Fruit fly (Drosophila melanogaster) whole organism, embryonic: ENCODE results near the gene OtopLc.
A peak's percentile ranks its signal among the peaks of the same experiment; 100 is the strongest.

ENCODE experiments used
- B-H2 ChIP-seq: fragments of 200-800 bp; sonication (Bioruptor generic); optimal IDR thresholded peaks from 2 replicates; lab custom pipeline; 2018; ENCODE audit warnings: missing biosample characterization, mild to moderate bottlenecking, missing genetic modification characterization
- CG10543 ChIP-seq: fragments of 200-800 bp; sonication (Bioruptor generic); optimal IDR thresholded peaks from 3 replicates; lab custom pipeline; 2017; ENCODE audit warnings: missing biosample characterization, mild to moderate bottlenecking, missing genetic modification characterization, moderate library complexity
- CG10565 ChIP-seq: fragments of 200-800 bp; sonication (Bioruptor generic); optimal IDR thresholded peaks from 3 replicates; lab custom pipeline; 2016; ENCODE audit warnings: missing biosample characterization, mild to moderate bottlenecking, missing genetic modification characterization
- CG11093 ChIP-seq: fragments of 200-800 bp; sonication (Bioruptor generic); IDR thresholded peaks from 3 replicates; pipeline ENCODE4 v1.3.6; 2022; ENCODE audit warnings: missing biosample characterization, missing genetic modification characterization
- CG11560 ChIP-seq: fragments of 200-800 bp; sonication (Bioruptor generic); IDR thresholded peaks from 3 replicates; pipeline ENCODE4 v1.3.6; 2022; ENCODE audit warnings: missing biosample characterization, missing genetic modification characterization
- CG12236 ChIP-seq: fragments of 200-800 bp; sonication (Bioruptor generic); optimal IDR thresholded peaks from 2 replicates; lab custom pipeline; 2016; ENCODE audit warnings: missing biosample characterization, missing genetic modification characterization
- CG12744 ChIP-seq: fragments of 200-800 bp; sonication (Bioruptor generic); optimal IDR thresholded peaks from 2 replicates; lab custom pipeline; 2016; ENCODE audit warnings: missing biosample characterization, missing genetic modification characterization
- CG14050 ChIP-seq: fragments of 200-800 bp; sonication (Bioruptor generic); IDR thresholded peaks from 3 replicates; pipeline ENCODE4 v1.3.6; 2022; ENCODE audit warnings: missing biosample characterization, missing genetic modification characterization
- CG15073 ChIP-seq: fragments of 200-800 bp; sonication (Bioruptor generic); optimal IDR thresholded peaks from 2 replicates; lab custom pipeline; 2016; ENCODE audit warnings: missing biosample characterization, missing genetic modification characterization
- CG17802 ChIP-seq: fragments of 200-800 bp; sonication (Bioruptor generic); optimal IDR thresholded peaks from 2 replicates; lab custom pipeline; 2018; ENCODE audit warnings: missing biosample characterization, mild to moderate bottlenecking, missing genetic modification characterization, moderate library complexity
- CG1832 ChIP-seq: fragments of 200-800 bp; sonication (Bioruptor generic); optimal IDR thresholded peaks from 2 replicates; lab custom pipeline; 2017; ENCODE audit warnings: missing biosample characterization, mild to moderate bottlenecking, missing genetic modification characterization, inconsistent platforms
- CG18764 ChIP-seq: fragments of 200-800 bp; sonication (Bioruptor generic); optimal IDR thresholded peaks from 3 replicates; lab custom pipeline; 2016; ENCODE audit warnings: missing biosample characterization, missing genetic modification characterization
- CG2129 ChIP-seq: fragments of 200-800 bp; sonication (Bioruptor generic); IDR thresholded peaks from 2 replicates; pipeline ENCODE4 v1.3.6; 2022; ENCODE audit warnings: missing biosample characterization, missing genetic modification characterization; ENCODE audit not compliant: partially characterized antibody
- CG2199 ChIP-seq: fragments of 200-800 bp; sonication (Bioruptor generic); IDR thresholded peaks from 3 replicates; pipeline ENCODE4 v1.3.6; 2022; ENCODE audit warnings: missing biosample characterization, missing genetic modification characterization
- CG2202 ChIP-seq: fragments of 200-800 bp; sonication (Bioruptor generic); optimal IDR thresholded peaks from 2 replicates; lab custom pipeline; 2018; ENCODE audit warnings: missing biosample characterization, mild to moderate bottlenecking, missing genetic modification characterization
- CG32772 ChIP-seq: fragments of 200-800 bp; sonication (Bioruptor generic); IDR thresholded peaks from 2 replicates; pipeline ENCODE4 v1.3.6; 2022; ENCODE audit warnings: missing biosample characterization, missing genetic modification characterization
- CG3847 ChIP-seq: fragments of 200-800 bp; sonication (Bioruptor generic); IDR thresholded peaks from 2 replicates; pipeline ENCODE4 v1.3.6; 2022; ENCODE audit warnings: missing biosample characterization, missing genetic modification characterization
- CG4820 ChIP-seq: fragments of 200-800 bp; sonication (Bioruptor generic); optimal IDR thresholded peaks from 3 replicates; lab custom pipeline; 2016; ENCODE audit warnings: missing biosample characterization, missing genetic modification characterization
- CG5180 ChIP-seq: fragments of 200-800 bp; sonication (Bioruptor generic); optimal IDR thresholded peaks from 3 replicates; lab custom pipeline; 2017; ENCODE audit warnings: missing biosample characterization, missing genetic modification characterization, mild to moderate bottlenecking, moderate library complexity, missing genetic modification reagents
- CG5245 ChIP-seq: fragments of 200-800 bp; sonication (Bioruptor generic); optimal IDR thresholded peaks from 3 replicates; lab custom pipeline; 2016; ENCODE audit warnings: missing biosample characterization, missing genetic modification characterization
- CG6254 ChIP-seq: fragments of 200-800 bp; sonication (Bioruptor generic); optimal IDR thresholded peaks from 3 replicates; lab custom pipeline; 2017; ENCODE audit warnings: mild to moderate bottlenecking, missing biosample characterization, missing genetic modification reagents, missing genetic modification characterization
- CG6689 ChIP-seq: fragments of 200-800 bp; sonication (Bioruptor generic); IDR thresholded peaks from 2 replicates; pipeline ENCODE4 v1.3.6; 2022; ENCODE audit warnings: missing biosample characterization, missing genetic modification characterization
- CG8924 ChIP-seq: fragments of 200-800 bp; optimal IDR thresholded peaks from 3 replicates; lab custom pipeline; 2019; ENCODE audit warnings: missing biosample characterization, mild to moderate bottlenecking, missing genetic modification characterization, moderate library complexity
- Deaf1 ChIP-seq: fragments of 200-800 bp; optimal IDR thresholded peaks from 3 replicates; lab custom pipeline; 2019; ENCODE audit warnings: missing biosample characterization, mild to moderate bottlenecking, missing genetic modification characterization, moderate library complexity
- Dref ChIP-seq: fragments of 200-800 bp; sonication (Bioruptor generic); IDR thresholded peaks from 2 replicates; pipeline ENCODE4 v1.3.6; 2022; ENCODE audit warnings: missing biosample characterization, missing genetic modification characterization
- Drgx ChIP-seq: fragments of 200-800 bp; sonication (Bioruptor generic); IDR thresholded peaks from 2 replicates; pipeline ENCODE4 v1.3.6; 2022; ENCODE audit warnings: missing biosample characterization, missing genetic modification characterization
- ERR ChIP-seq: fragments of 200-800 bp; sonication (Bioruptor generic); optimal IDR thresholded peaks from 2 replicates; lab custom pipeline; 2016; ENCODE audit warnings: missing biosample characterization, missing genetic modification characterization
- HLH54F ChIP-seq: fragments of 200-800 bp; sonication (Bioruptor generic); optimal IDR thresholded peaks from 3 replicates; lab custom pipeline; 2016; ENCODE audit warnings: missing biosample characterization, missing genetic modification characterization
- HmgZ ChIP-seq: fragments of 200-800 bp; sonication (Bioruptor generic); optimal IDR thresholded peaks from 2 replicates; lab custom pipeline; 2018; ENCODE audit warnings: missing biosample characterization, mild to moderate bottlenecking, missing genetic modification characterization
- Hmr ChIP-seq: fragments of 200-800 bp; sonication (Bioruptor generic); optimal IDR thresholded peaks from 3 replicates; lab custom pipeline; 2017; ENCODE audit warnings: mild to moderate bottlenecking, missing biosample characterization, missing genetic modification reagents, missing genetic modification characterization
- Hsf ChIP-seq: fragments of 200-800 bp; sonication (Bioruptor generic); optimal IDR thresholded peaks from 3 replicates; lab custom pipeline; 2016; ENCODE audit warnings: missing biosample characterization, missing genetic modification characterization
- Mad ChIP-seq: fragments of 200-800 bp; sonication (Bioruptor generic); optimal IDR thresholded peaks from 2 replicates; lab custom pipeline; 2016; ENCODE audit warnings: missing biosample characterization, missing genetic modification characterization
- NC2β ChIP-seq: fragments of 200-800 bp; sonication (Bioruptor generic); optimal IDR thresholded peaks from 2 replicates; lab custom pipeline; 2016; ENCODE audit warnings: missing biosample characterization, missing genetic modification characterization
- Neu2 ChIP-seq: fragments of 200-800 bp; sonication (Bioruptor generic); optimal IDR thresholded peaks from 3 replicates; lab custom pipeline; 2016; ENCODE audit warnings: missing biosample characterization, missing genetic modification characterization, borderline replicate concordance
- Oaz ChIP-seq: fragments of 200-800 bp; sonication (Bioruptor generic); IDR thresholded peaks from 2 replicates; pipeline ENCODE4 v1.3.6; 2022; ENCODE audit warnings: missing biosample characterization, missing genetic modification characterization
- Rfx ChIP-seq: fragments of 200-800 bp; sonication (Bioruptor generic); IDR thresholded peaks from 2 replicates; pipeline ENCODE4 v1.3.6; 2022; ENCODE audit warnings: missing biosample characterization, missing genetic modification characterization
- Stat92E ChIP-seq, 3 experiments: fragments of >200 bp in 2 of 3; fragments of 200-800 bp in 1 of 3; sonication (Bioruptor generic) in 1 of 3; optimal IDR thresholded peaks; 2 replicates each; lab custom pipeline; 2017 to 2019; ENCODE audit warnings: missing biosample characterization in 3 of 3, missing genetic modification characterization in 3 of 3, mild to moderate bottlenecking in 1 of 3, moderate library complexity in 1 of 3
- Tbp ChIP-seq: fragments of >200 bp; optimal IDR thresholded peaks from 2 replicates; lab custom pipeline; 2018; ENCODE audit warnings: missing biosample characterization, missing genetic modification characterization
- Vsx1 ChIP-seq: fragments of 200-800 bp; sonication (Bioruptor generic); optimal IDR thresholded peaks from 2 replicates; lab custom pipeline; 2017; ENCODE audit warnings: missing biosample characterization, mild to moderate bottlenecking, missing genetic modification characterization, missing genetic modification reagents
- Xrp1 ChIP-seq: fragments of 200-800 bp; sonication (Bioruptor generic); IDR thresholded peaks from 2 replicates; pipeline ENCODE4 v1.3.6; 2022; ENCODE audit warnings: missing biosample characterization, missing genetic modification characterization
- corto ChIP-seq: fragments of 200-800 bp; sonication (Bioruptor generic); optimal IDR thresholded peaks from 2 replicates; lab custom pipeline; 2016; ENCODE audit warnings: missing biosample characterization, mild to moderate bottlenecking, missing genetic modification characterization, moderate library complexity
- esg ChIP-seq: fragments of 200-800 bp; sonication (Bioruptor generic); conservative IDR thresholded peaks from 2 replicates; pipeline ENCODE4 v1.3.6; 2022; ENCODE audit warnings: missing biosample characterization, missing genetic modification characterization
- ewg ChIP-seq: fragments of 200-800 bp; sonication (Bioruptor generic); optimal IDR thresholded peaks from 3 replicates; lab custom pipeline; 2017; ENCODE audit warnings: mild to moderate bottlenecking, missing biosample characterization, missing genetic modification reagents, missing genetic modification characterization
- gce ChIP-seq: fragments of 200-800 bp; sonication (Bioruptor generic); IDR thresholded peaks from 3 replicates; pipeline ENCODE4 v1.3.6; 2022; ENCODE audit warnings: missing biosample characterization, missing genetic modification characterization
- grau ChIP-seq: fragments of 200-800 bp; optimal IDR thresholded peaks from 3 replicates; lab custom pipeline; 2019; ENCODE audit warnings: missing biosample characterization, mild to moderate bottlenecking, missing genetic modification characterization, moderate library complexity
- hth ChIP-seq: fragments of >200 bp; optimal IDR thresholded peaks from 2 replicates; lab custom pipeline; 2017; ENCODE audit warnings: inconsistent platforms
- pum ChIP-seq: fragments of 200-800 bp; sonication (Bioruptor generic); optimal IDR thresholded peaks from 2 replicates; lab custom pipeline; 2016; ENCODE audit warnings: missing biosample characterization, missing genetic modification characterization
- repo ChIP-seq: fragments of 200-800 bp; sonication (Bioruptor generic); optimal IDR thresholded peaks from 2 replicates; lab custom pipeline; 2016; ENCODE audit warnings: missing biosample characterization, missing genetic modification characterization
- stc ChIP-seq: fragments of 200-800 bp; sonication (Bioruptor generic); IDR thresholded peaks from 2 replicates; pipeline ENCODE4 v1.3.6; 2022; ENCODE audit warnings: missing biosample characterization, missing genetic modification characterization
- zfh2 ChIP-seq: fragments of 200-800 bp; sonication (Bioruptor generic); optimal IDR thresholded peaks from 2 replicates; lab custom pipeline; 2016; ENCODE audit warnings: missing biosample characterization, missing genetic modification characterization

Gene OtopLc

dm6 chrX:5677400-5678177 lies 14.9 kb upstream of the OtopLc start (continued):
- TF ChIP-seq hth (lab: Kevin White, UChicago), result no peak
- TF ChIP-seq pum (GFP tag; lab: Kevin White, UChicago), result peak; percentile 84
- peak; percentile 46 for TF ChIP-seq Neu2 (GFP tag; lab: Kevin White, UChicago)
- peak; percentile 87 for TF ChIP-seq repo (GFP tag; lab: Kevin White, UChicago)
- no peak; the same call in 1 of the 2 replicates for TF ChIP-seq Drgx (GFP tag; lab: Robert Waterston, UW)
- TF ChIP-seq HLH54F (GFP tag; lab: Kevin White, UChicago), result peak; percentile 60
- peak; percentile 89 for TF ChIP-seq CG6254 (GFP tag; lab: Kevin White, UChicago)
- peak; percentile 95; the same call in 2 of the 3 replicates for TF ChIP-seq gce
- peak; percentile 96 for TF ChIP-seq HmgZ
- peak; percentile 67 for TF ChIP-seq grau (tag; lab: Kevin White, UChicago)
- peak; percentile 80 for TF ChIP-seq ERR (GFP tag; lab: Kevin White, UChicago)
- TF ChIP-seq CG6689, result peak; percentile 76
- TF ChIP-seq CG2199 (GFP tag; lab: Robert Waterston, UW), result no peak
- TF ChIP-seq CG15073 (GFP tag; lab: Kevin White, UChicago), result peak; percentile 61
- no peak for TF ChIP-seq CG2129
- peak; percentile 49 for TF ChIP-seq Deaf1 (tag; lab: Kevin White, UChicago)
- peak; percentile 51 for TF ChIP-seq Oaz
- TF ChIP-seq CG17802 (tag; lab: Kevin White, UChicago), result peak; percentile 55
- peak; percentile 87 for TF ChIP-seq Mad (GFP tag; lab: Kevin White, UChicago)
- peak; percentile 61 for TF ChIP-seq CG32772
- peak; percentile 97 for TF ChIP-seq Xrp1 (GFP tag; lab: Robert Waterston, UW)
- no peak for TF ChIP-seq CG11560 (tag; lab: Robert Waterston, UW)
- TF ChIP-seq CG5245 (GFP tag; lab: Kevin White, UChicago), result peak; percentile 85
- peak in 1 of 3 experiments; percentile 39 for TF ChIP-seq Stat92E (GFP tag; optimal IDR thresholded peaks at IDR 0.05; lab: Kevin White, UChicago)
- TF ChIP-seq Tbp, result no peak
- TF ChIP-seq CG12236 (GFP tag; lab: Kevin White, UChicago), result peak; percentile 97
- peak; percentile 98 for TF ChIP-seq CG10543 (GFP tag; lab: Kevin White, UChicago)
- TF ChIP-seq CG5180 (GFP tag; lab: Kevin White, UChicago), result peak; percentile 88
- peak; percentile 97 for TF ChIP-seq Vsx1
- peak; percentile 96 for TF ChIP-seq Hmr (GFP tag; lab: Kevin White, UChicago)
- TF ChIP-seq CG10565 (GFP tag; lab: Kevin White, UChicago), result peak; percentile 77
- peak; percentile 92 for TF ChIP-seq NC2β
- TF ChIP-seq ewg (GFP tag; lab: Kevin White, UChicago), result peak; percentile 84
- TF ChIP-seq esg, result no peak
- no peak for TF ChIP-seq Dref (GFP tag; lab: Robert Waterston, UW)
- TF ChIP-seq CG11093, result peak; percentile 85; the same call in 1 of the 3 replicates
- TF ChIP-seq CG1832 (GFP tag; lab: Kevin White, UChicago), result no peak
- TF ChIP-seq CG4820 (GFP tag; lab: Kevin White, UChicago), result peak; percentile 80
- peak; percentile 96 for TF ChIP-seq CG2202 (tag; lab: Kevin White, UChicago)
- TF ChIP-seq CG12744, result peak; percentile 85
- no peak for TF ChIP-seq corto (GFP tag; lab: Kevin White, UChicago)
- TF ChIP-seq CG14050 (GFP tag; lab: Robert Waterston, UW), result peak; percentile 67
- peak; percentile 93 for TF ChIP-seq B-H2 (GFP tag; lab: Kevin White, UChicago)
- peak; percentile 69 for TF ChIP-seq CG3847
- peak; percentile 91 for TF ChIP-seq CG18764 (GFP tag; lab: Kevin White, UChicago)
- TF ChIP-seq zfh2 (GFP tag; lab: Kevin White, UChicago), result no peak
- peak; percentile 86 for TF ChIP-seq stc (GFP tag; lab: Robert Waterston, UW)
- TF ChIP-seq Rfx, result peak; percentile 91
- peak; percentile 84 for TF ChIP-seq CG8924 (tag; lab: Kevin White, UChicago)
- TF ChIP-seq Hsf, result peak; percentile 78
